Worm (Caenorhabditis elegans): ENCODE measurements around the gene R02C2.1.

The R02C2.1 gene

ce11 chrV:281111-281510 is 43.1 kb upstream of the R02C2.1 start:
- TF ChIP-seq nhr-12 (tag; optimal IDR thresholded peaks at IDR 0.05) (no peak), unc-62 (GFP tag; optimal IDR thresholded peaks at IDR 0.05) (peak; percentile 83), nfya-1 (tag; optimal IDR thresholded peaks at IDR 0.05; ENCODE audit: insufficient read depth) (peak; percentile 48), zag-1 (tag; optimal IDR thresholded peaks at IDR 0.05) (no peak), egl-5 (tag; optimal IDR thresholded peaks at IDR 0.05) (peak; percentile 70)

- no peak for TF ChIP-seq pqm-1 (tag; optimal IDR thresholded peaks at IDR 0.05)
- no peak for TF ChIP-seq unc-62 (GFP tag; optimal IDR thresholded peaks at IDR 0.05)
- no peak for TF ChIP-seq jun-1 (tag; optimal IDR thresholded peaks at IDR 0.05)
- no peak for TF ChIP-seq ztf-11 (tag; optimal IDR thresholded peaks at IDR 0.05)
- no peak for TF ChIP-seq pha-4 (tag; optimal IDR thresholded peaks at IDR 0.05)
- no peak for TF ChIP-seq sea-2 (GFP tag; optimal IDR thresholded peaks at IDR 0.05)
- no peak for TF ChIP-seq nhr-237 (tag; optimal IDR thresholded peaks at IDR 0.05)
- no peak for TF ChIP-seq lin-39 (tag; optimal IDR thresholded peaks at IDR 0.05)
- no peak for TF ChIP-seq nhr-67 (tag; optimal IDR thresholded peaks at IDR 0.05)
- TF ChIP-seq skn-1 (tag; optimal IDR thresholded peaks at IDR 0.05), result no peak
- TF ChIP-seq lsy-12 (tag; optimal IDR thresholded peaks at IDR 0.05), result no peak
- TF ChIP-seq fkh-2 (tag; optimal IDR thresholded peaks at IDR 0.05), result no peak
- no peak for TF ChIP-seq ceh-82 (tag; optimal IDR thresholded peaks at IDR 0.05)
- TF ChIP-seq nhr-11 (tag; optimal IDR thresholded peaks at IDR 0.05), result no peak
- TF ChIP-seq unc-39 (tag; optimal IDR thresholded peaks at IDR 0.05), result no peak
These were observed 34.8 kb upstream of the R02C2.1 start, which contains the start of gene nlp-70 for ce11 chrV:272837-273236. nlp-70 (minus strand) TSS chrV:272937.

ce11 chrV:268007-268406 is 30.0 kb upstream of the R02C2.1 start, which contains the start of gene lgc-26:
lgc-26 (plus strand) TSS chrV:268307.
- TF ChIP-seq tbx-2 (tag; optimal IDR thresholded peaks at IDR 0.05) (no peak), nhr-43 (tag; optimal IDR thresholded peaks at IDR 0.05; ENCODE audit: poor library complexity, severe bottlenecking) (no peak), daf-12 (tag; optimal IDR thresholded peaks at IDR 0.05) (no peak), ZK546.5 (tag; optimal IDR thresholded peaks at IDR 0.05) (no peak), nhr-77 (tag; optimal IDR thresholded peaks at IDR 0.05) (no peak), fkh-10 (GFP tag; optimal IDR thresholded peaks at IDR 0.05) (no peak), elt-3 (tag; optimal IDR thresholded peaks at IDR 0.05) (no peak), skn-1 (tag; optimal IDR thresholded peaks at IDR 0.05) (no peak), egl-5 (tag; optimal IDR thresholded peaks at IDR 0.05) (no peak)

ce11 chrV:265062-265963 is 27.3 kb upstream of the R02C2.1 start:
- TF ChIP-seq daf-12 (tag; optimal IDR thresholded peaks at IDR 0.05) (peak; percentile 20), fkh-10 (GFP tag; optimal IDR thresholded peaks at IDR 0.05) (peak; percentile 86), nhr-67 (tag; optimal IDR thresholded peaks at IDR 0.05) (peak; percentile 8), fos-1 (tag; optimal IDR thresholded peaks at IDR 0.05) (peak; percentile 8), nhr-76 (tag; optimal IDR thresholded peaks at IDR 0.05) (peak; percentile 32)

- TF ChIP-seq hmg-11 (tag; optimal IDR thresholded peaks at IDR 0.05) (peak; percentile 4), pha-4 (tag; optimal IDR thresholded peaks at IDR 0.05) (peak; percentile 53), skn-1 (tag; optimal IDR thresholded peaks at IDR 0.05) (no peak)
These were observed 22.3 kb upstream of the R02C2.1 start for ce11 chrV:260334-260733.

ce11 chrV:258730-259129 is 20.7 kb upstream of the R02C2.1 start, which contains the start of gene nhr-204:
nhr-204 (minus strand) TSS chrV:258830.
- TF ChIP-seq lin-15B (tag; optimal IDR thresholded peaks at IDR 0.05) (no peak), pqm-1 (tag; optimal IDR thresholded peaks at IDR 0.05) (no peak), daf-12 (tag; optimal IDR thresholded peaks at IDR 0.05) (no peak), ama-1 (optimal IDR thresholded peaks at IDR 0.05) (no peak), pha-4 (tag; optimal IDR thresholded peaks at IDR 0.05) (no peak), ceh-82 (tag; optimal IDR thresholded peaks at IDR 0.05) (no peak), egl-5 (tag; optimal IDR thresholded peaks at IDR 0.05) (no peak), nhr-76 (tag; optimal IDR thresholded peaks at IDR 0.05) (no peak), nhr-12 (tag; optimal IDR thresholded peaks at IDR 0.05) (no peak), hmg-11 (tag; optimal IDR thresholded peaks at IDR 0.05) (no peak), fkh-10 (GFP tag; optimal IDR thresholded peaks at IDR 0.05) (no peak), jun-1 (tag; optimal IDR thresholded peaks at IDR 0.05) (no peak), fos-1 (tag; optimal IDR thresholded peaks at IDR 0.05) (no peak), nhr-43 (tag; optimal IDR thresholded peaks at IDR 0.05; ENCODE audit: poor library complexity, severe bottlenecking) (no peak), unc-62 (GFP tag; optimal IDR thresholded peaks at IDR 0.05) (no peak)

Data from whole organism, L3 larva.